Fruit fly (Drosophila melanogaster) whole organism, embryonic: Measurements from ENCODE around the gene CG32302.

Source experiments
- CG10366 ChIP-seq: fragments of 200-800 bp; sonication (Bioruptor generic); IDR thresholded peaks from 2 replicates; pipeline ENCODE4 v1.3.6; 2022; ENCODE audit warnings: missing biosample characterization, missing genetic modification characterization
- CG10565 ChIP-seq: fragments of 200-800 bp; sonication (Bioruptor generic); optimal IDR thresholded peaks from 3 replicates; lab custom pipeline; 2016; ENCODE audit warnings: missing biosample characterization, mild to moderate bottlenecking, missing genetic modification characterization
- CG11456 ChIP-seq: fragments of 200-800 bp; sonication (Bioruptor generic); IDR thresholded peaks from 3 replicates; pipeline ENCODE4 v1.3.6; 2022; ENCODE audit warnings: missing biosample characterization, missing genetic modification characterization
- CG11695 ChIP-seq: fragments of 200-800 bp; sonication (Bioruptor generic); IDR thresholded peaks from 3 replicates; pipeline ENCODE4 v1.3.6; 2022; ENCODE audit warnings: missing biosample characterization, missing genetic modification characterization
- CG12219 ChIP-seq: fragments of 200-800 bp; sonication (Bioruptor generic); optimal IDR thresholded peaks from 3 replicates; lab custom pipeline; 2018; ENCODE audit warnings: missing biosample characterization, mild to moderate bottlenecking, missing genetic modification characterization
- CG13624 ChIP-seq: fragments of 200-800 bp; sonication (Bioruptor generic); optimal IDR thresholded peaks from 2 replicates; lab custom pipeline; 2016; ENCODE audit warnings: missing biosample characterization, missing genetic modification characterization
- CG2116 ChIP-seq: fragments of 200-800 bp; sonication (Bioruptor generic); optimal IDR thresholded peaks from 3 replicates; lab custom pipeline; 2018; ENCODE audit warnings: missing biosample characterization, mild to moderate bottlenecking, missing genetic modification characterization
- CG2712 ChIP-seq: fragments of 200-800 bp; optimal IDR thresholded peaks from 3 replicates; lab custom pipeline; 2019; ENCODE audit warnings: missing biosample characterization, mild to moderate bottlenecking, missing genetic modification characterization, moderate library complexity
- CG31224 ChIP-seq: fragments of 200-800 bp; sonication (Bioruptor generic); IDR thresholded peaks from 2 replicates; pipeline ENCODE4 v1.3.6; 2022; ENCODE audit warnings: missing biosample characterization, missing genetic modification characterization
- CG31388 ChIP-seq: fragments of 200-800 bp; sonication (Bioruptor generic); optimal IDR thresholded peaks from 2 replicates; lab custom pipeline; 2016; ENCODE audit warnings: missing biosample characterization, missing genetic modification characterization
- CG32532 ChIP-seq: fragments of 200-800 bp; sonication (Bioruptor generic); IDR thresholded peaks from 2 replicates; pipeline ENCODE4 v1.3.6; 2022; ENCODE audit warnings: missing biosample characterization, missing genetic modification characterization
- CG3281 ChIP-seq: fragments of 200-800 bp; sonication (Bioruptor generic); optimal IDR thresholded peaks from 3 replicates; lab custom pipeline; 2017; ENCODE audit warnings: missing biosample characterization, mild to moderate bottlenecking, missing genetic modification characterization
- CG4282 ChIP-seq: fragments of 200-800 bp; sonication (Bioruptor generic); optimal IDR thresholded peaks from 2 replicates; lab custom pipeline; 2016; ENCODE audit warnings: missing biosample characterization, missing genetic modification characterization
- CG6175 ChIP-seq: fragments of 200-800 bp; sonication (Bioruptor generic); IDR thresholded peaks from 3 replicates; pipeline ENCODE4 v1.3.6; 2022; ENCODE audit warnings: missing biosample characterization, missing genetic modification characterization
- CG6689 ChIP-seq: fragments of 200-800 bp; sonication (Bioruptor generic); IDR thresholded peaks from 2 replicates; pipeline ENCODE4 v1.3.6; 2022; ENCODE audit warnings: missing biosample characterization, missing genetic modification characterization
- CG6854 ChIP-seq: fragments of 200-800 bp; sonication (Bioruptor generic); optimal IDR thresholded peaks from 3 replicates; lab custom pipeline; 2017; ENCODE audit warnings: missing biosample characterization, mild to moderate bottlenecking, missing genetic modification characterization
- CG7271 ChIP-seq: fragments of 200-800 bp; sonication (Bioruptor generic); optimal IDR thresholded peaks from 2 replicates; lab custom pipeline; 2018; ENCODE audit warnings: missing biosample characterization, mild to moderate bottlenecking, missing genetic modification characterization, moderate library complexity
- CG9817 ChIP-seq: fragments of 200-800 bp; sonication (Bioruptor generic); optimal IDR thresholded peaks from 2 replicates; lab custom pipeline; 2018; ENCODE audit warnings: missing biosample characterization, mild to moderate bottlenecking, missing genetic modification characterization, moderate library complexity
- CHES-1-like ChIP-seq: fragments of 200-800 bp; sonication (Bioruptor generic); optimal IDR thresholded peaks from 2 replicates; lab custom pipeline; 2016; ENCODE audit warnings: missing biosample characterization, missing genetic modification characterization
- E2f1 ChIP-seq: fragments of 200-800 bp; sonication (Bioruptor generic); IDR thresholded peaks from 2 replicates; pipeline ENCODE4 v1.3.6; 2022; ENCODE audit warnings: missing biosample characterization, missing genetic modification characterization
- Gug ChIP-seq: fragments of 200-800 bp; sonication (Bioruptor generic); IDR thresholded peaks from 4 replicates; pipeline ENCODE4 v1.3.6; 2022; ENCODE audit warnings: missing biosample characterization, missing genetic modification characterization
- HLH54F ChIP-seq: fragments of 200-800 bp; sonication (Bioruptor generic); optimal IDR thresholded peaks from 3 replicates; lab custom pipeline; 2016; ENCODE audit warnings: missing biosample characterization, missing genetic modification characterization
- Lpt ChIP-seq: fragments of >200 bp; optimal IDR thresholded peaks from 2 replicates; lab custom pipeline; 2018; ENCODE audit warnings: missing biosample characterization, missing genetic modification characterization
- MESR4 ChIP-seq: fragments of 200-800 bp; sonication (Bioruptor generic); optimal IDR thresholded peaks from 2 replicates; lab custom pipeline; 2018; ENCODE audit warnings: missing biosample characterization, mild to moderate bottlenecking, missing genetic modification characterization, moderate library complexity
- MTF-1 ChIP-seq: fragments of 200-800 bp; sonication (Bioruptor generic); optimal IDR thresholded peaks from 2 replicates; lab custom pipeline; 2018; ENCODE audit warnings: missing biosample characterization, mild to moderate bottlenecking, missing genetic modification characterization, borderline replicate concordance
- NC2β ChIP-seq: fragments of 200-800 bp; sonication (Bioruptor generic); optimal IDR thresholded peaks from 2 replicates; lab custom pipeline; 2016; ENCODE audit warnings: missing biosample characterization, missing genetic modification characterization
- Neu2 ChIP-seq: fragments of 200-800 bp; sonication (Bioruptor generic); optimal IDR thresholded peaks from 3 replicates; lab custom pipeline; 2016; ENCODE audit warnings: missing biosample characterization, missing genetic modification characterization, borderline replicate concordance
- Opbp ChIP-seq: fragments of 200-800 bp; sonication (Bioruptor generic); IDR thresholded peaks from 3 replicates; pipeline ENCODE4 v1.3.6; 2022; ENCODE audit warnings: missing biosample characterization, missing genetic modification characterization; ENCODE audit not compliant: partially characterized antibody
- Optix ChIP-seq: fragments of 200-800 bp; sonication (Bioruptor generic); IDR thresholded peaks from 3 replicates; pipeline ENCODE4 v1.3.6; 2022; ENCODE audit warnings: missing biosample characterization, missing genetic modification characterization
- Poxn ChIP-seq: fragments of 200-800 bp; sonication (Bioruptor generic); IDR thresholded peaks from 2 replicates; pipeline ENCODE4 v1.3.6; 2022; ENCODE audit warnings: missing biosample characterization, missing genetic modification characterization
- Rx ChIP-seq: fragments of 200-800 bp; sonication (Bioruptor generic); IDR thresholded peaks from 2 replicates; pipeline ENCODE4 v1.3.6; 2022; ENCODE audit warnings: missing biosample characterization, missing genetic modification characterization
- Scr ChIP-seq: fragments of 200-800 bp; sonication (Bioruptor generic); IDR thresholded peaks from 2 replicates; pipeline ENCODE4 v1.3.6; 2022; ENCODE audit warnings: missing biosample characterization, missing genetic modification characterization; ENCODE audit not compliant: partially characterized antibody
- YL-1 ChIP-seq: fragments of 200-800 bp; sonication (Bioruptor generic); optimal IDR thresholded peaks from 3 replicates; lab custom pipeline; 2017; ENCODE audit warnings: missing biosample characterization, mild to moderate bottlenecking, missing genetic modification characterization
- al ChIP-seq: fragments of 200-800 bp; sonication (Bioruptor generic); IDR thresholded peaks from 2 replicates; pipeline ENCODE4 v1.3.6; 2022; ENCODE audit warnings: missing biosample characterization, missing genetic modification characterization
- da ChIP-seq: fragments of 200-800 bp; sonication (Bioruptor generic); optimal IDR thresholded peaks from 2 replicates; lab custom pipeline; 2016; ENCODE audit warnings: missing biosample characterization, missing genetic modification characterization
- eyg ChIP-seq: fragments of 200-800 bp; sonication (Bioruptor generic); optimal IDR thresholded peaks from 3 replicates; lab custom pipeline; 2016; ENCODE audit warnings: missing biosample characterization, missing genetic modification characterization
- ind ChIP-seq: fragments of 200-800 bp; sonication (Bioruptor generic); optimal IDR thresholded peaks from 3 replicates; lab custom pipeline; 2016; ENCODE audit warnings: missing biosample characterization, missing genetic modification characterization
- inv ChIP-seq: fragments of 200-800 bp; sonication (Bioruptor generic); IDR thresholded peaks from 2 replicates; pipeline ENCODE4 v1.3.6; 2022; ENCODE audit warnings: missing biosample characterization, missing genetic modification characterization; ENCODE audit not compliant: partially characterized antibody
- jigr1 ChIP-seq: fragments of 200-800 bp; sonication (Bioruptor generic); IDR thresholded peaks from 3 replicates; pipeline ENCODE4 v1.3.6; 2022; ENCODE audit warnings: missing biosample characterization, missing genetic modification characterization
- jumu ChIP-seq: fragments of 200-800 bp; sonication (Bioruptor generic); optimal IDR thresholded peaks from 3 replicates; lab custom pipeline; 2016; ENCODE audit warnings: missing biosample characterization, missing genetic modification characterization
- nau ChIP-seq: fragments of 200-800 bp; sonication (Bioruptor generic); optimal IDR thresholded peaks from 3 replicates; lab custom pipeline; 2017; ENCODE audit warnings: missing biosample characterization, mild to moderate bottlenecking, missing genetic modification characterization, missing genetic modification reagents
- nom ChIP-seq: fragments of 200-800 bp; sonication (Bioruptor generic); optimal IDR thresholded peaks from 2 replicates; lab custom pipeline; 2017; ENCODE audit warnings: missing biosample characterization, missing genetic modification characterization, mild to moderate bottlenecking, moderate library complexity, missing genetic modification reagents
- odd ChIP-seq: fragments of 200-800 bp; sonication (Bioruptor generic); optimal IDR thresholded peaks from 2 replicates; lab custom pipeline; 2017; ENCODE audit warnings: missing biosample characterization, mild to moderate bottlenecking, missing genetic modification characterization
- pzg ChIP-seq: fragments of 200-800 bp; sonication (Bioruptor generic); optimal IDR thresholded peaks from 3 replicates; lab custom pipeline; 2018; ENCODE audit warnings: missing biosample characterization, mild to moderate bottlenecking, missing genetic modification characterization, moderate library complexity
- ranshi ChIP-seq: fragments of 200-800 bp; sonication (Bioruptor generic); IDR thresholded peaks from 2 replicates; pipeline ENCODE4 v1.3.6; 2022; ENCODE audit warnings: missing biosample characterization, missing genetic modification characterization
- ro ChIP-seq: fragments of 200-800 bp; sonication (Bioruptor generic); IDR thresholded peaks from 2 replicates; pipeline ENCODE4 v1.3.6; 2022; ENCODE audit warnings: missing biosample characterization, missing genetic modification characterization
- stwl ChIP-seq: fragments of 200-800 bp; sonication (Bioruptor generic); optimal IDR thresholded peaks from 3 replicates; lab custom pipeline; 2018; ENCODE audit warnings: missing biosample characterization, mild to moderate bottlenecking, missing genetic modification characterization, moderate library complexity
- trh ChIP-seq: fragments of 200-800 bp; sonication (Bioruptor generic); optimal IDR thresholded peaks from 2 replicates; lab custom pipeline; 2016; ENCODE audit warnings: missing biosample characterization, missing genetic modification characterization
- ttk ChIP-seq: fragments of 200-800 bp; sonication (Bioruptor generic); IDR thresholded peaks from 2 replicates; pipeline ENCODE4 v2.1.2; 2022; ENCODE audit warnings: missing biosample characterization, missing genetic modification characterization
- unc-4 ChIP-seq: fragments of 200-800 bp; sonication (Bioruptor generic); IDR thresholded peaks from 2 replicates; pipeline ENCODE4 v1.3.6; 2022; ENCODE audit warnings: missing biosample characterization, missing genetic modification characterization; ENCODE audit not compliant: partially characterized antibody
- zf30C ChIP-seq: fragments of 200-800 bp; sonication (Bioruptor generic); optimal IDR thresholded peaks from 3 replicates; lab custom pipeline; 2018; ENCODE audit warnings: missing biosample characterization, mild to moderate bottlenecking, missing genetic modification characterization

Gene CG32302

DNA sequence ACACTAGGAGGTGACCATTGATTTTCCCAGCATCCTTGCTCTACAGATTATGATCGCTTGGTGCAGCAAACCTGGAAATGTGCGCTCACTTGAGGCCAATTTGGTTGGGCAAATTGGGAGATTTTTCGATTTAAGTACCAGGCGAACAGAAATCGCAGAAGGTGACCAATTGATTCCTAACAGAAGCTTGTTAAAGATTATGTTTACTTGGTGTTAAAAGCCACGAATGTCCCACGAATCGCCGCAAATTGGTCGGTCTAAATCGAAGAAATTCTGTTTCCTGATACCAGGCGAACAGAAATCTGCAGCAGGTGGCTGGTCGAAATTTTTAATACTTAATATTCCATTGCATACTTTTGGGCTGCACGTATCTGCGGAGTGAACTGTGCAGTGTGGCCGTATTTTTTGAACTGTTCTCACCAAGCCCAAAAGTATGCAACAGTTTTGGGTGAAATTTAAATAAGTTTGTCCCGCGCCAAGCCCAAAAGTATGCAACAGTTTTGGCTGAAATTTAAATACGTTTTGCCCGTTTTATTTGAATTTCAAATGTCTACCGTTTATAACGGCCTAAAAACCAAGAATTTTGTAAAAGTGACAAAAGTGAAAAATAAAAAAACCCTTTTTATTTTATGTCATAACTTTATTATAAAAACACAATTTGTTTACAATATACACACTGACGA, 24.6 kb upstream of the CG32302 start, which contains the start of gene CG32301 (continued):
- no peak for TF ChIP-seq trh
- no peak for TF ChIP-seq ranshi (GFP tag; lab: Robert Waterston, UW)
- TF ChIP-seq CHES-1-like (GFP tag; lab: Kevin White, UChicago), result no peak
- no peak for TF ChIP-seq Lpt (GFP tag; lab: Kevin White, UChicago)
- no peak for TF ChIP-seq CG2116 (GFP tag; lab: Kevin White, UChicago)
- peak; percentile 42 for TF ChIP-seq Scr (GFP tag; lab: Robert Waterston, UW)
- TF ChIP-seq Neu2 (GFP tag; lab: Kevin White, UChicago), result no peak
- no peak for TF ChIP-seq Gug (GFP tag; lab: Robert Waterston, UW)
- no peak for TF ChIP-seq CG7271 (tag; lab: Kevin White, UChicago)
- TF ChIP-seq nom (GFP tag; lab: Kevin White, UChicago), result no peak
- TF ChIP-seq CG6854, result no peak
- no peak for TF ChIP-seq YL-1
- TF ChIP-seq CG31388 (GFP tag; lab: Kevin White, UChicago), result no peak
- no peak for TF ChIP-seq ttk (GFP tag; lab: Robert Waterston, UW)
- TF ChIP-seq zf30C (GFP tag; lab: Kevin White, UChicago), result no peak
- no peak for TF ChIP-seq MESR4 (GFP tag; lab: Kevin White, UChicago)
- TF ChIP-seq CG6689, result no peak
- no peak for TF ChIP-seq CG12219 (GFP tag; lab: Kevin White, UChicago)
- no peak for TF ChIP-seq CG32532 (GFP tag; lab: Robert Waterston, UW)
- TF ChIP-seq nau (GFP tag; lab: Kevin White, UChicago), result no peak
- TF ChIP-seq Opbp (GFP tag; lab: Robert Waterston, UW), result peak; percentile 71; the same call in 2 of the 3 replicates
- TF ChIP-seq CG31224 (GFP tag; lab: Robert Waterston, UW), result peak; percentile 99
- TF ChIP-seq MTF-1 (GFP tag; lab: Kevin White, UChicago), result no peak
- TF ChIP-seq Poxn (GFP tag; lab: Robert Waterston, UW), result no peak
- TF ChIP-seq ro (GFP tag; lab: Robert Waterston, UW), result no peak
- no peak for TF ChIP-seq NC2β (GFP tag; lab: Kevin White, UChicago)
- no peak for TF ChIP-seq CG10565 (GFP tag; lab: Kevin White, UChicago)
- TF ChIP-seq Optix, result no peak
- no peak for TF ChIP-seq CG9817 (tag; lab: Kevin White, UChicago)
- TF ChIP-seq CG13624 (GFP tag; lab: Kevin White, UChicago), result no peak
- peak; percentile 3 for TF ChIP-seq pzg (GFP tag; lab: Kevin White, UChicago)
- TF ChIP-seq da (GFP tag; lab: Kevin White, UChicago), result no peak
- TF ChIP-seq Rx (GFP tag; lab: Robert Waterston, UW), result no peak
- TF ChIP-seq inv (GFP tag; lab: Robert Waterston, UW), result no peak
- no peak for TF ChIP-seq jigr1 (GFP tag; lab: Robert Waterston, UW)
- TF ChIP-seq ind (GFP tag; lab: Kevin White, UChicago), result no peak
- no peak for TF ChIP-seq CG2712
- TF ChIP-seq CG3281, result no peak
- 0 out of 2 replicates have a peak, but pooled peaks have one; percentile 32 for TF ChIP-seq unc-4 (GFP tag; lab: Robert Waterston, UW)
- TF ChIP-seq CG6175 (GFP tag; lab: Robert Waterston, UW), result no peak
- no peak for TF ChIP-seq CG10366
- no peak for TF ChIP-seq stwl (tag; lab: Kevin White, UChicago)
- TF ChIP-seq eyg, result no peak
- TF ChIP-seq jumu (GFP tag; lab: Kevin White, UChicago), result no peak
- TF ChIP-seq odd, result no peak
- TF ChIP-seq CG11456 (GFP tag; lab: Robert Waterston, UW), result no peak
- no peak for TF ChIP-seq HLH54F (GFP tag; lab: Kevin White, UChicago)
- TF ChIP-seq CG11695 (GFP tag; lab: Robert Waterston, UW), result no peak
- no peak for TF ChIP-seq E2f1 (GFP tag; lab: Robert Waterston, UW)
- no peak for TF ChIP-seq al (GFP tag; lab: Robert Waterston, UW)
- no peak for TF ChIP-seq CG4282 (GFP tag; lab: Kevin White, UChicago)
